Worm (Caenorhabditis elegans) whole organism, late embryonic: Measurements from ENCODE around the gene gur-3.

Experiments
- C08G9.2 ChIP-seq: sonication (generic microtip); optimal IDR thresholded peaks from 2 replicates; lab custom pipeline; 2016; ENCODE audit warnings: mild to moderate bottlenecking, missing genetic modification characterization, moderate library complexity, missing compliant biosample characterization
- C38D4.7 ChIP-seq: fragments of 200-800 bp; sonication (Bioruptor generic); optimal IDR thresholded peaks from 2 replicates; lab custom pipeline; 2018; ENCODE audit warnings: mild to moderate bottlenecking, missing genetic modification characterization, moderate library complexity, missing compliant biosample characterization
- F13H6.1 ChIP-seq: sonication (generic microtip); optimal IDR thresholded peaks from 2 replicates; lab custom pipeline; 2016; ENCODE audit warnings: missing genetic modification characterization, missing compliant biosample characterization
- K09A11.1 ChIP-seq: sonication (generic microtip); optimal IDR thresholded peaks from 2 replicates; lab custom pipeline; 2017; ENCODE audit warnings: antibody characterized with exemption, mild to moderate bottlenecking, missing genetic modification characterization, missing compliant biosample characterization; ENCODE audit not compliant: insufficient read depth
- Y22D7AL.16 ChIP-seq: sonication (generic microtip); optimal IDR thresholded peaks from 2 replicates; lab custom pipeline; 2016; ENCODE audit warnings: missing genetic modification characterization, missing compliant biosample characterization
- ceh-14 ChIP-seq: sonication (generic microtip); optimal IDR thresholded peaks from 2 replicates; lab custom pipeline; 2016; ENCODE audit warnings: missing genotype, missing genetic modification characterization, missing compliant biosample characterization
- ceh-19 ChIP-seq: fragments of 200-800 bp; sonication (Bioruptor generic); optimal IDR thresholded peaks from 2 replicates; lab custom pipeline; 2018; ENCODE audit warnings: mild to moderate bottlenecking, missing genetic modification characterization, missing compliant biosample characterization
- ceh-2 ChIP-seq: sonication (generic microtip); optimal IDR thresholded peaks from 2 replicates; lab custom pipeline; 2016; ENCODE audit warnings: missing genotype, missing genetic modification characterization, missing compliant biosample characterization
- ceh-22 ChIP-seq: sonication (generic microtip); optimal IDR thresholded peaks from 2 replicates; lab custom pipeline; 2017; ENCODE audit warnings: missing biosample characterization, missing genetic modification characterization
- ceh-24 ChIP-seq: sonication (generic microtip); optimal IDR thresholded peaks from 2 replicates; lab custom pipeline; 2016; ENCODE audit warnings: mild to moderate bottlenecking, missing genetic modification characterization, missing compliant biosample characterization
- ceh-30 ChIP-seq: fragments of 150-350 bp; optimal IDR thresholded peaks from 2 replicates; lab custom pipeline; 2014; ENCODE audit warnings: missing biosample characterization, missing genetic modification characterization
- ceh-31 ChIP-seq: sonication (generic microtip); optimal IDR thresholded peaks from 2 replicates; lab custom pipeline; 2016; ENCODE audit warnings: missing genetic modification characterization, missing compliant biosample characterization
- ceh-34 ChIP-seq: sonication (generic microtip); optimal IDR thresholded peaks from 2 replicates; lab custom pipeline; 2016; ENCODE audit warnings: mild to moderate bottlenecking, missing genetic modification characterization, missing compliant biosample characterization
- ceh-6 ChIP-seq: fragments of 200-800 bp; sonication (Bioruptor generic); optimal IDR thresholded peaks from 2 replicates; lab custom pipeline; 2018; ENCODE audit warnings: mild to moderate bottlenecking, missing genetic modification characterization, missing compliant biosample characterization
- dmd-4 ChIP-seq: sonication (generic microtip); optimal IDR thresholded peaks from 2 replicates; lab custom pipeline; 2016; ENCODE audit warnings: borderline replicate concordance, missing genetic modification characterization, missing compliant biosample characterization
- elt-2 ChIP-seq: sonication (generic microtip); optimal IDR thresholded peaks from 2 replicates; lab custom pipeline; 2016; ENCODE audit warnings: missing genetic modification reagents, missing genetic modification characterization, missing compliant biosample characterization
- elt-4 ChIP-seq: sonication (generic microtip); optimal IDR thresholded peaks from 2 replicates; lab custom pipeline; 2016; ENCODE audit warnings: missing genetic modification characterization, missing compliant biosample characterization
- eyg-1 ChIP-seq: sonication (generic microtip); optimal IDR thresholded peaks from 2 replicates; lab custom pipeline; 2016; ENCODE audit warnings: missing genotype, missing genetic modification characterization, missing compliant biosample characterization
- fkh-10 ChIP-seq: fragments of 150-350 bp; optimal IDR thresholded peaks from 2 replicates; lab custom pipeline; 2014; ENCODE audit warnings: missing biosample characterization, missing genetic modification reagents, missing genetic modification characterization
- gmeb-2 ChIP-seq: sonication (generic microtip); optimal IDR thresholded peaks from 2 replicates; lab custom pipeline; 2016; ENCODE audit warnings: missing genetic modification characterization, inconsistent platforms, missing compliant biosample characterization
- hlh-30 ChIP-seq: sonication (generic microtip); optimal IDR thresholded peaks from 2 replicates; lab custom pipeline; 2017; ENCODE audit warnings: antibody characterized with exemption, missing genetic modification characterization, missing compliant biosample characterization; ENCODE audit not compliant: insufficient read depth
- hlh-6 ChIP-seq: sonication (generic microtip); optimal IDR thresholded peaks from 2 replicates; lab custom pipeline; 2016; ENCODE audit warnings: missing genotype, missing genetic modification characterization, missing compliant biosample characterization
- hlh-8 ChIP-seq: sonication (generic microtip); optimal IDR thresholded peaks from 2 replicates; lab custom pipeline; 2016; ENCODE audit warnings: missing genotype, missing genetic modification characterization, missing compliant biosample characterization
- lin-11 ChIP-seq: fragments of 200-800 bp; sonication (Bioruptor generic); optimal IDR thresholded peaks from 2 replicates; lab custom pipeline; 2018; ENCODE audit warnings: mild to moderate bottlenecking, missing genetic modification characterization, missing compliant biosample characterization
- madf-2 ChIP-seq: sonication (generic microtip); optimal IDR thresholded peaks from 2 replicates; lab custom pipeline; 2017; ENCODE audit warnings: missing genetic modification characterization, missing compliant biosample characterization
- nfya-1 ChIP-seq: sonication (generic microtip); optimal IDR thresholded peaks from 2 replicates; lab custom pipeline; 2017; ENCODE audit warnings: missing genetic modification characterization, mild to moderate bottlenecking, missing compliant biosample characterization, antibody characterized with exemption, moderate library complexity
- pat-9 ChIP-seq: fragments of 200-800 bp; sonication (Bioruptor generic); optimal IDR thresholded peaks from 2 replicates; lab custom pipeline; 2018; ENCODE audit warnings: mild to moderate bottlenecking, missing genetic modification characterization, moderate library complexity, missing compliant biosample characterization
- pha-2 ChIP-seq: sonication (generic microtip); optimal IDR thresholded peaks from 2 replicates; lab custom pipeline; 2017; ENCODE audit warnings: mild to moderate bottlenecking, missing genetic modification characterization, missing compliant biosample characterization
- pha-4 ChIP-seq: fragments of 150-350 bp; optimal IDR thresholded peaks from 2 replicates; lab custom pipeline; 2018; ENCODE audit warnings: missing biosample characterization, missing genetic modification reagents, missing genetic modification characterization
- pqm-1 ChIP-seq: sonication (generic microtip); optimal IDR thresholded peaks from 2 replicates; lab custom pipeline; 2016; ENCODE audit warnings: missing genetic modification characterization, missing compliant biosample characterization
- pros-1 ChIP-seq: fragments of 150-350 bp; optimal IDR thresholded peaks from 2 replicates; lab custom pipeline; 2014; ENCODE audit warnings: missing biosample characterization, missing genetic modification reagents, missing genetic modification characterization
- ref-2 ChIP-seq: sonication (generic microtip); optimal IDR thresholded peaks from 2 replicates; lab custom pipeline; 2016; ENCODE audit warnings: missing genetic modification characterization, missing compliant biosample characterization
- rnt-1 ChIP-seq: sonication (generic microtip); optimal IDR thresholded peaks from 2 replicates; lab custom pipeline; 2016; ENCODE audit warnings: missing genetic modification characterization, missing compliant biosample characterization
- sdc-2 ChIP-seq: sonication (generic microtip); optimal IDR thresholded peaks from 2 replicates; lab custom pipeline; 2016; ENCODE audit warnings: missing genotype, missing genetic modification characterization, missing compliant biosample characterization
- sox-4 ChIP-seq: sonication (generic microtip); optimal IDR thresholded peaks from 2 replicates; lab custom pipeline; 2017; ENCODE audit warnings: mild to moderate bottlenecking, missing genetic modification characterization, inconsistent platforms, missing compliant biosample characterization
- syd-9 ChIP-seq: sonication (generic microtip); optimal IDR thresholded peaks from 2 replicates; lab custom pipeline; 2016; ENCODE audit warnings: mild to moderate bottlenecking, missing genetic modification characterization, moderate library complexity, missing compliant biosample characterization
- tbx-2 ChIP-seq: sonication (generic microtip); optimal IDR thresholded peaks from 2 replicates; lab custom pipeline; 2016; ENCODE audit warnings: missing genetic modification characterization, missing compliant biosample characterization
- unc-3 ChIP-seq, 2 experiments: fragments of 200-800 bp in 1 of 2; sonication (Bioruptor generic) in 1 of 2; sonication (generic microtip) in 1 of 2; conservative IDR thresholded peaks in 1 of 2; optimal IDR thresholded peaks in 1 of 2; 2 replicates each; pipeline versions ENCODE4 v1.3.6 to Lab custom; 2016 to 2022; ENCODE audit warnings: missing compliant biosample characterization in 2 of 2, missing genetic modification characterization in 2 of 2, missing genetic modification reagents in 1 of 2
- unc-42 ChIP-seq: sonication (generic microtip); optimal IDR thresholded peaks from 2 replicates; lab custom pipeline; 2016; ENCODE audit warnings: missing genotype, missing genetic modification characterization, missing compliant biosample characterization
- unc-55 ChIP-seq: sonication (generic microtip); optimal IDR thresholded peaks from 2 replicates; lab custom pipeline; 2017; ENCODE audit warnings: missing biosample characterization, missing genetic modification reagents, missing genetic modification characterization
- zip-5 ChIP-seq: sonication (generic microtip); optimal IDR thresholded peaks from 2 replicates; lab custom pipeline; 2016; ENCODE audit warnings: missing genetic modification characterization, missing compliant biosample characterization

Gene gur-3

DNA sequence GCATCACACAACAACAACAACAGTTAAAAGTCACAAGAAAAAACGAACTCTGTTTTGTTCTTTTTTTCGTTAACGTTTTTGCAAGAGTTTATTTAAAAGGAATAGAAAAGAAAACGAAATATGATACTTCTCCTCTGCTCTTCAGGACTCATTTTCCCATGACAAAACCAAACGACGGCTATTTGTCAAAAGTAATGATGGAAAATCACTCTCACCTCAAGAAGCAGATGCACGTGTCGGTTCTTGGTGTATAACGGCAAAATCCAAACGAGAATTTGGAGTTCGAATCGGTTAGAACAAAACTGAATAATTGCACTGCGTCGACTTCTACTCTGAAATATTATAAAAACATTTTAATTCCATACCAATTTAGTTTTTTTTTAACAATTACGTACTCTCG lies 29.1 kb downstream of the gur-3 start:
- TF ChIP-seq dmd-4 (tag; lab: Kevin White, UChicago) (no peak), pat-9 (tag; lab: Kevin White, UChicago) (no peak), gmeb-2 (no peak), ceh-19 (GFP tag; lab: Kevin White, UChicago) (no peak), C38D4.7 (GFP tag; lab: Kevin White, UChicago) (no peak), hlh-30 (tag; lab: Kevin White, UChicago) (no peak), madf-2 (tag; lab: Kevin White, UChicago) (no peak), ceh-30 (tag; lab: Kevin White, UChicago) (no peak), lin-11 (no peak), zip-5 (no peak), Y22D7AL.16 (tag; lab: Kevin White, UChicago) (no peak), sox-4 (tag; lab: Kevin White, UChicago) (no peak), ceh-24 (tag; lab: Kevin White, UChicago) (no peak), ceh-6 (GFP tag; lab: Kevin White, UChicago) (no peak), F13H6.1 (tag; lab: Kevin White, UChicago) (no peak), fkh-10 (no peak)

DNA sequence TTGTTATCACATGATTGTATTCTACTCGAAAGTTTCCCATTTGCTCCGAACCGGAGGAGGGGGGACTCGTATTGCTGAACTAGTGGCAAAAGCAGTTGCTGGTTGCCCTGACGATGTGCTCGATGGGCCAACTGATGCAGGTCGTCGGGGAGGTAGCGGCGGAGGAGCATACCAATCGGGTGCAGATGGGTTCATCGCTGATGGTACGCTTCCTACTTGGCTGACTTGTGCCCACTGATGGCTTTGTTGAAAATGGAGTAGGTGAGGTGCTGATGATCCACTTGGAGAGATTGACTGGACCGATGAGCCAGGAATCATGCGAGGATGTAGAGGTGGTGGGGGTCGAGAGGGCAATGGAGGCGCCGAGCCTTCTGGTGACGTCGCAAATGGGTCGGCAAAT lies 32.5 kb downstream of the gur-3 start:
- TF ChIP-seq Y22D7AL.16 (tag; lab: Kevin White, UChicago) (no peak), elt-4 (tag; lab: Kevin White, UChicago) (peak; percentile 35)

DNA sequence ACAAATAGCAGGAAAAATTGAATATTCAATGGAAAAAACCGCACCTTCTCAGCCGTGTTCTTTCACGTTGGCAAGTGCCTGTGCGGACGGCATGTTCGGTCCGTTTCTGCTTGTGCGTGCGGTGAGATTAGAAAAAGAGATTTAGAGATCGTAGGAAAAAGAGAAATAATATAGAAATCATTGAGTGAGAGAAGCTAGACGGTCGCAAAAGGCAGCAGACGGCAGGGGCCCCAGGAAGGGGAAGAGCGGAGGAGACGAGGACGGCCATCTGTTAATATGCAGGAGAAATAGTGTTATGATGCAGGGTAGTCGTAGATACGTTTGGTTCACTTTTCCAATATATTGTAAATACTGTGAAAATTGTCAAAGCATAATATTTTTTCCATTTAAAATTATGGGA lies 33.5 kb downstream of the gur-3 start, which contains the start of gene Y49A10A.2:
Gene Y49A10A.2 (minus strand): TSS at position 109 of the 400 bp plus-strand sequence.
- TF ChIP-seq zip-5, result no peak
- no peak for TF ChIP-seq pha-2 (tag; lab: Kevin White, UChicago)
- peak; percentile 45 for TF ChIP-seq unc-42 (tag; lab: Kevin White, UChicago)
- TF ChIP-seq ceh-34 (tag; lab: Kevin White, UChicago), result peak; percentile 48
- no peak for TF ChIP-seq pqm-1 (tag; lab: Kevin White, UChicago)
- TF ChIP-seq pros-1 (tag; lab: Kevin White, UChicago), result peak; percentile 42
- peak; percentile 61 for TF ChIP-seq nfya-1 (tag; lab: Kevin White, UChicago)
- peak; percentile 80 for TF ChIP-seq sdc-2 (tag; lab: Kevin White, UChicago)
- TF ChIP-seq ceh-14 (tag; lab: Kevin White, UChicago), result peak; percentile 13
- TF ChIP-seq ceh-31, result peak; percentile 69
- peak; percentile 12 for TF ChIP-seq rnt-1 (tag; lab: Kevin White, UChicago)
- no peak for TF ChIP-seq unc-3 (GFP tag; conservative IDR thresholded peaks at IDR 0.05; lab: Robert Waterston, UW)
- TF ChIP-seq unc-3 (tag; optimal IDR thresholded peaks at IDR 0.05; lab: Kevin White, UChicago), result no peak
- peak; percentile 27 for TF ChIP-seq hlh-6 (tag; lab: Kevin White, UChicago)
- peak; percentile 53 for TF ChIP-seq elt-2 (tag; lab: Kevin White, UChicago)
- peak; percentile 62 for TF ChIP-seq hlh-8 (tag; lab: Kevin White, UChicago)
- TF ChIP-seq ref-2 (tag; lab: Kevin White, UChicago), result peak; percentile 39
- peak; percentile 36 for TF ChIP-seq tbx-2 (tag; lab: Kevin White, UChicago)

DNA sequence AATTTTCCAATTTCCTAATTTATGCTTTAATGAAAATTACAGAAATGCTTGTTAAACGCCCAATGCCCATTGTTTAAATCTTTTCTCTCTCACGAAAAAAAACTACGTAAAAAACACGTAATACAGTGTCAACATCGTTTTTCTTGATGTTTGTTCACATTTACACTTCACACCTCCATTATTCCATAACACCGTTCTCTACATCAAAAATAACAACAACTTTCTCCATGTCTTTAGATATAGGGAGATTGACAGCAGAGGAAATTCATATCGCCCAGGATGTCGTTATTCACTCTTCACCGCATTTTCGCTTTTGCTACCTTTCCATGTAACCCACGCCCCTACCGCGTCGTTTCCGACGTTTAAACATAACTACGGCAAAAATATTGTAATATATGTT lies 48.0 kb downstream of the gur-3 start, which contains the start of gene efhc-1:
Gene efhc-1 (plus strand): TSS at position 301 of the 400 bp plus-strand sequence.
- TF ChIP-seq ceh-2 (tag; lab: Kevin White, UChicago) (no peak), unc-55 (no peak), pat-9 (tag; lab: Kevin White, UChicago) (no peak), eyg-1 (tag; lab: Kevin White, UChicago) (no peak), K09A11.1 (tag; lab: Kevin White, UChicago) (no peak), F13H6.1 (tag; lab: Kevin White, UChicago) (no peak), pqm-1 (tag; lab: Kevin White, UChicago) (no peak), ceh-22 (tag; lab: Kevin White, UChicago) (no peak), syd-9 (tag; lab: Kevin White, UChicago) (no peak), C08G9.2 (tag; lab: Kevin White, UChicago) (no peak), pha-4 (tag; lab: Kevin White, UChicago) (no peak), unc-3 (GFP tag; conservative IDR thresholded peaks at IDR 0.05; lab: Robert Waterston, UW) (no peak), unc-3 (tag; optimal IDR thresholded peaks at IDR 0.05; lab: Kevin White, UChicago) (no peak), ceh-14 (tag; lab: Kevin White, UChicago) (no peak), rnt-1 (tag; lab: Kevin White, UChicago) (no peak), ceh-34 (tag; lab: Kevin White, UChicago) (no peak)
- TF ChIP-seq, all 69 proteins: peak for 0
